Worm (Caenorhabditis elegans) whole organism, L2 larva: Measurements from ENCODE around the gene C14H10.2.

Experiments
- C34F6.9 ChIP-seq: fragments of 150-350 bp; optimal IDR thresholded peaks from 2 replicates; lab custom pipeline; 2014; ENCODE audit warnings: missing biosample characterization, missing genetic modification characterization
- F13H6.1 ChIP-seq: sonication (generic microtip); optimal IDR thresholded peaks from 2 replicates; lab custom pipeline; 2016; ENCODE audit warnings: missing genetic modification characterization, missing compliant biosample characterization
- R02D3.7 ChIP-seq: fragments of 150-350 bp; optimal IDR thresholded peaks from 2 replicates; lab custom pipeline; 2014; ENCODE audit warnings: missing biosample characterization, missing genetic modification characterization
- Y55F3AM.14 ChIP-seq: fragments of 200-800 bp; sonication (Bioruptor generic); optimal IDR thresholded peaks from 2 replicates; lab custom pipeline; 2018; ENCODE audit warnings: mild to moderate bottlenecking, missing genetic modification characterization, missing compliant biosample characterization
- ZK546.5 ChIP-seq: sonication (generic microtip); optimal IDR thresholded peaks from 2 replicates; lab custom pipeline; 2017; ENCODE audit warnings: missing biosample characterization, missing genetic modification characterization
- alr-1 ChIP-seq: fragments of 150-350 bp; optimal IDR thresholded peaks from 2 replicates; lab custom pipeline; 2014; ENCODE audit warnings: missing biosample characterization, missing genetic modification characterization
- aly-2 ChIP-seq: fragments of 150-350 bp; optimal IDR thresholded peaks from 2 replicates; lab custom pipeline; 2014; ENCODE audit warnings: missing biosample characterization, missing genetic modification characterization
- ama-1 ChIP-seq: fragments of 150-350 bp; optimal IDR thresholded peaks from 2 replicates; lab custom pipeline; 2018; ENCODE audit warnings: inconsistent platforms
- blmp-1 ChIP-seq: sonication (generic microtip); optimal IDR thresholded peaks from 2 replicates; lab custom pipeline; 2017; ENCODE audit warnings: missing genetic modification characterization, mild to moderate bottlenecking, missing compliant biosample characterization, antibody characterized with exemption, moderate library complexity; ENCODE audit not compliant: insufficient read depth
- ceh-16 ChIP-seq: fragments of 150-350 bp; optimal IDR thresholded peaks from 2 replicates; lab custom pipeline; 2014; ENCODE audit warnings: missing biosample characterization, missing genetic modification characterization
- ceh-82 ChIP-seq: fragments of 150-350 bp; optimal IDR thresholded peaks from 2 replicates; lab custom pipeline; 2014; ENCODE audit warnings: missing biosample characterization, missing genetic modification characterization
- crh-2 ChIP-seq: sonication (generic microtip); optimal IDR thresholded peaks from 2 replicates; lab custom pipeline; 2017; ENCODE audit warnings: missing biosample characterization, missing genetic modification characterization
- dmd-4 ChIP-seq: sonication (generic microtip); optimal IDR thresholded peaks from 2 replicates; lab custom pipeline; 2017; ENCODE audit warnings: missing biosample characterization, missing genetic modification characterization
- egl-27 ChIP-seq: sonication (generic microtip); optimal IDR thresholded peaks from 3 replicates; lab custom pipeline; 2017; ENCODE audit warnings: missing biosample characterization, missing genetic modification reagents, missing genetic modification characterization
- elt-1 ChIP-seq: fragments of 150-350 bp; optimal IDR thresholded peaks from 2 replicates; lab custom pipeline; 2014; ENCODE audit warnings: missing biosample characterization, missing genetic modification characterization
- fos-1 ChIP-seq: fragments of 150-350 bp; optimal IDR thresholded peaks from 2 replicates; lab custom pipeline; 2014; ENCODE audit warnings: missing biosample characterization, missing genetic modification characterization
- gmeb-1 ChIP-seq: fragments of 150-350 bp; optimal IDR thresholded peaks from 2 replicates; lab custom pipeline; 2014; ENCODE audit warnings: missing biosample characterization, missing genetic modification characterization
- lin-11 ChIP-seq: fragments of 150-350 bp; sonication (generic microtip); optimal IDR thresholded peaks from 2 replicates; lab custom pipeline; 2014; ENCODE audit warnings: missing biosample characterization, missing genetic modification characterization, inconsistent platforms, mixed read lengths
- lin-13 ChIP-seq: fragments of 150-350 bp; optimal IDR thresholded peaks from 2 replicates; lab custom pipeline; 2014; ENCODE audit warnings: missing biosample characterization, missing genetic modification reagents, missing genetic modification characterization
- lin-39 ChIP-seq: fragments of 150-350 bp; optimal IDR thresholded peaks from 2 replicates; lab custom pipeline; 2014; ENCODE audit warnings: missing biosample characterization, missing genetic modification reagents, missing genetic modification characterization
- lsy-2 ChIP-seq, 2 experiments: fragments of 150-350 bp in 1 of 2; sonication (generic microtip) in 1 of 2; optimal IDR thresholded peaks; 2 replicates each; lab custom pipeline; 2014 to 2017; ENCODE audit warnings: missing biosample characterization in 2 of 2, missing genetic modification characterization in 2 of 2
- mab-5 ChIP-seq: fragments of 150-350 bp; optimal IDR thresholded peaks from 2 replicates; lab custom pipeline; 2014; ENCODE audit warnings: missing biosample characterization, missing genetic modification characterization
- mbf-1 ChIP-seq: sonication (generic microtip); optimal IDR thresholded peaks from 2 replicates; lab custom pipeline; 2017; ENCODE audit warnings: missing biosample characterization, missing genetic modification characterization
- mdl-1 ChIP-seq, 2 experiments: fragments of 150-350 bp in 1 of 2; sonication (generic microtip) in 1 of 2; optimal IDR thresholded peaks; 2 replicates each; lab custom pipeline; 2017; ENCODE audit warnings: missing biosample characterization in 2 of 2, missing genetic modification characterization in 2 of 2
- nhr-10 ChIP-seq: sonication (generic microtip); optimal IDR thresholded peaks from 2 replicates; lab custom pipeline; 2017; ENCODE audit warnings: missing biosample characterization, missing genetic modification characterization
- nhr-11 ChIP-seq: fragments of 150-350 bp; optimal IDR thresholded peaks from 2 replicates; lab custom pipeline; 2014; ENCODE audit warnings: missing biosample characterization, missing genetic modification characterization
- nhr-12 ChIP-seq: fragments of 150-350 bp; optimal IDR thresholded peaks from 2 replicates; lab custom pipeline; 2014; ENCODE audit warnings: missing biosample characterization, missing genetic modification characterization
- nhr-129 ChIP-seq: fragments of 150-350 bp; optimal IDR thresholded peaks from 2 replicates; lab custom pipeline; 2014; ENCODE audit warnings: missing biosample characterization, missing genetic modification characterization
- nhr-21 ChIP-seq: fragments of 150-350 bp; optimal IDR thresholded peaks from 2 replicates; lab custom pipeline; 2014; ENCODE audit warnings: missing biosample characterization, missing genetic modification characterization
- nhr-23 ChIP-seq: fragments of 150-350 bp; optimal IDR thresholded peaks from 2 replicates; lab custom pipeline; 2014; ENCODE audit warnings: missing biosample characterization, missing genetic modification reagents, missing genetic modification characterization
- nhr-237 ChIP-seq: fragments of 150-350 bp; optimal IDR thresholded peaks from 2 replicates; lab custom pipeline; 2014; ENCODE audit warnings: missing biosample characterization, missing genetic modification characterization
- nhr-25 ChIP-seq: fragments of 150-350 bp; sonication (generic microtip); optimal IDR thresholded peaks from 3 replicates; lab custom pipeline; 2014; ENCODE audit warnings: missing biosample characterization, missing genetic modification characterization
- nhr-6 ChIP-seq: fragments of 150-350 bp; optimal IDR thresholded peaks from 2 replicates; lab custom pipeline; 2014; ENCODE audit warnings: missing biosample characterization, missing genetic modification characterization
- nhr-77 ChIP-seq: fragments of 150-350 bp; optimal IDR thresholded peaks from 2 replicates; lab custom pipeline; 2014; ENCODE audit warnings: missing biosample characterization, missing genetic modification characterization
- peb-1 ChIP-seq: fragments of 150-350 bp; optimal IDR thresholded peaks from 2 replicates; lab custom pipeline; 2014; ENCODE audit warnings: missing biosample characterization, missing genetic modification characterization
- sem-4 ChIP-seq: fragments of 150-350 bp; optimal IDR thresholded peaks from 2 replicates; lab custom pipeline; 2014; ENCODE audit warnings: missing biosample characterization, missing genetic modification reagents, missing genetic modification characterization
- skn-1 ChIP-seq: sonication (generic microtip); optimal IDR thresholded peaks from 2 replicates; lab custom pipeline; 2017; ENCODE audit warnings: missing biosample characterization, missing genetic modification characterization
- sma-3 ChIP-seq: sonication (generic microtip); optimal IDR thresholded peaks from 2 replicates; lab custom pipeline; 2016; ENCODE audit warnings: missing genetic modification reagents, missing genetic modification characterization, missing compliant biosample characterization
- sma-9 ChIP-seq, 2 experiments: fragments of 150-350 bp in 1 of 2; sonication (generic microtip) in 1 of 2; optimal IDR thresholded peaks; 2 replicates each; lab custom pipeline; 2014 to 2016; ENCODE audit warnings: missing genetic modification characterization in 2 of 2, mild to moderate bottlenecking in 1 of 2, missing biosample characterization in 1 of 2, missing compliant biosample characterization in 1 of 2, missing genetic modification reagents in 1 of 2, moderate library complexity in 1 of 2
- snpc-4 ChIP-seq: fragments of 150-350 bp; optimal IDR thresholded peaks from 2 replicates; lab custom pipeline; 2014; ENCODE audit warnings: missing biosample characterization, missing genetic modification characterization
- unc-39 ChIP-seq: fragments of 150-350 bp; optimal IDR thresholded peaks from 2 replicates; lab custom pipeline; 2014; ENCODE audit warnings: missing biosample characterization, missing genetic modification characterization
- unc-55 ChIP-seq: fragments of 150-350 bp; sonication (generic microtip); optimal IDR thresholded peaks from 3 replicates; lab custom pipeline; 2014; ENCODE audit warnings: missing biosample characterization, missing genetic modification reagents, missing genetic modification characterization
- unc-62 ChIP-seq: fragments of 150-350 bp; optimal IDR thresholded peaks from 2 replicates; lab custom pipeline; 2014; ENCODE audit warnings: missing biosample characterization, missing genetic modification reagents, missing genetic modification characterization
- zag-1 ChIP-seq: fragments of 150-350 bp; optimal IDR thresholded peaks from 2 replicates; lab custom pipeline; 2014; ENCODE audit warnings: missing biosample characterization, missing genetic modification characterization
- ztf-1 ChIP-seq: fragments of 200-800 bp; sonication (Bioruptor generic); conservative IDR thresholded peaks from 2 replicates; pipeline ENCODE4 v1.3.6; 2022; ENCODE audit warnings: missing genetic modification characterization, missing compliant biosample characterization
- ztf-11 ChIP-seq: sonication (generic microtip); optimal IDR thresholded peaks from 2 replicates; lab custom pipeline; 2017; ENCODE audit warnings: missing biosample characterization, missing genetic modification characterization
- ztf-4 ChIP-seq: fragments of 150-350 bp; optimal IDR thresholded peaks from 2 replicates; lab custom pipeline; 2014; ENCODE audit warnings: missing biosample characterization, missing genetic modification characterization

Gene C14H10.2

DNA sequence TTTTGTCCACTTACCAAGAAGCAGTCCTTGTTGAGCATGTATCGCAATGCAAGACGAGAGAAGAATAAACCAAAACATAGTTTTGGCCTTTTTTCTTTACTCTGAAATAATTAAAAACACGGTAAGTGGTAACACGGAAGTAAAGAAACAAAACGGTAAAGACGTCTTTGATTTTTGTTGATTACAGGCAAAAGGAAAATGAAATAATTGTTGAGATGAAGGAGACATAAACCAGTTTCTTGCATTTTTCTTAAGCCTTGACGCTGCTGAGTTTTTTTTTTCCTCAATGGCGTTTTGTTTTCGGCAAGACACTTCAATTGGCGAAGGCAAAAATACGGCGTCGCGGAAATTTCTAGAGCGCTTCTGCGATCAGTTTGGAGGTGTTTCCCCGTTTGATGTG is 15.8 kb downstream of the C14H10.2 start, which contains the start of gene zipt-13:
Gene zipt-13, minus strand, starts transcription at position 101 of the 400 bp plus-strand sequence.
- TF ChIP-seq Y55F3AM.14 (GFP tag; lab: Kevin White, UChicago), result no peak
- TF ChIP-seq nhr-6, result no peak
- TF ChIP-seq lin-39 (tag; lab: Kevin White, UChicago), result no peak
- TF ChIP-seq mdl-1 (tag; optimal IDR thresholded peaks at IDR 0.05; lab: Kevin White, UChicago), result no peak
- no peak for TF ChIP-seq nhr-23 (tag; lab: Kevin White, UChicago)
- no peak for TF ChIP-seq ZK546.5
- no peak for TF ChIP-seq nhr-129 (tag; lab: Kevin White, UChicago)
- TF ChIP-seq ama-1, result no peak
- no peak for TF ChIP-seq nhr-10
- peak; percentile 27 for TF ChIP-seq sem-4 (tag; lab: Kevin White, UChicago)
- peak; percentile 24 for TF ChIP-seq nhr-25 (tag; lab: Kevin White, UChicago)

DNA sequence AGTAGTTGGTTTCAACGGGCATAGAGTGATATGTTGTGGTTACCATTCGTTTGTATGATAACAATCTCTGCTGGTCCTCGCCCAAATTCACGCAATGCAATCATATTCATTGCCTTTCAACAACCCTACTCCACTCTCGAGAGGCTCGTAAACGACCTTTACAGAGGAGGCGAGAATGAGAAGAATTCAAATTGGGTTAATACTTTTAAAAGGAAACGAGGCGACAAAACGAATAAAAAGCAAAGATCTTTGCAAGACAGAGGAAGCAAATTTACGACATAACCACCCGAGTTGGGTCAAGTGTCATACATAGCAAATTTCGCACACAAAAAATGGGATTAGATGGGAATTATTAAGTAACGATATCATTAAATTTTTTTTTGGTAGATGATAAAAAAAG is 20.3 kb downstream of the C14H10.2 start:
- no peak for TF ChIP-seq C34F6.9
- no peak for TF ChIP-seq nhr-237 (tag; lab: Kevin White, UChicago)
- TF ChIP-seq skn-1 (tag; lab: Kevin White, UChicago), result no peak
- TF ChIP-seq nhr-23 (tag; lab: Kevin White, UChicago), result no peak
- no peak for TF ChIP-seq unc-55 (GFP tag; lab: Kevin White, UChicago)
- TF ChIP-seq snpc-4, result no peak
- TF ChIP-seq ztf-4, result no peak
- TF ChIP-seq aly-2 (tag; lab: Kevin White, UChicago), result no peak
- no peak for TF ChIP-seq lsy-2 (tag; optimal IDR thresholded peaks at IDR 0.05; lab: Kevin White, UChicago)
- no peak for TF ChIP-seq blmp-1
- no peak for TF ChIP-seq lin-11
- no peak for TF ChIP-seq ztf-11 (tag; lab: Kevin White, UChicago)
- no peak for TF ChIP-seq alr-1 (tag; lab: Kevin White, UChicago)
- TF ChIP-seq Y55F3AM.14 (GFP tag; lab: Kevin White, UChicago), result no peak
- no peak for TF ChIP-seq elt-1 (tag; lab: Kevin White, UChicago)
- TF ChIP-seq nhr-21 (tag; lab: Kevin White, UChicago), result no peak
- no peak for TF ChIP-seq nhr-12 (tag; lab: Kevin White, UChicago)
- no peak for TF ChIP-seq nhr-77 (tag; lab: Kevin White, UChicago)
- no peak for TF ChIP-seq dmd-4 (tag; lab: Kevin White, UChicago)

DNA sequence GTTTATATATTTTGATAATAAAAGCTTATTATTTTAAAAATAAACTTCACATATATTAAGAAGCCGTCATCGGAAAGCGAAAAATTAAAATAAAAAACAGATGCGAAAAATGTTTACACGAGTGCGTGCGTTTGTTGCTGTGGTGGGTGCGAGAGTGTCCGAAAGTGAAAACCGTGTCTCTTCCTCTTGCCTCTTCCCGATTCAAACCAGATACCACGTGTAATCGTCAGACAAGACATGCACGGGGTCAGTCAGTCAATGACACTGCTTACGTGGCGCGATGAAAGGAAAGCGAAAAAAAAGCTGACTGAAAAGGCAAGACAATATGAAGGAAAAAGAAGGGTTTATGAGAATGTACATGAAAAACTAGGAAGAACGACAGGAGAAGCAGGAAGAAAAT is 21.8 kb downstream of the C14H10.2 start:
- TF ChIP-seq peb-1 (tag; lab: Kevin White, UChicago) (no peak), lin-13 (GFP tag; lab: Kevin White, UChicago) (no peak), snpc-4 (no peak), lsy-2 (tag; optimal IDR thresholded peaks at IDR 0.05; lab: Kevin White, UChicago) (no peak), nhr-237 (tag; lab: Kevin White, UChicago) (no peak), nhr-12 (tag; lab: Kevin White, UChicago) (no peak), ztf-4 (no peak), mbf-1 (tag; lab: Kevin White, UChicago) (no peak), nhr-11 (tag; lab: Kevin White, UChicago) (no peak), nhr-21 (tag; lab: Kevin White, UChicago) (no peak), aly-2 (tag; lab: Kevin White, UChicago) (no peak), fos-1 (tag; lab: Kevin White, UChicago) (peak; percentile 10), ama-1 (no peak), nhr-6 (no peak), lin-39 (tag; lab: Kevin White, UChicago) (no peak), egl-27 (tag; lab: Kevin White, UChicago) (no peak), ceh-82 (tag; lab: Kevin White, UChicago) (no peak), Y55F3AM.14 (GFP tag; lab: Kevin White, UChicago) (no peak), nhr-77 (tag; lab: Kevin White, UChicago) (no peak), elt-1 (tag; lab: Kevin White, UChicago) (no peak), ceh-16 (tag; lab: Kevin White, UChicago) (no peak), ZK546.5 (no peak), mdl-1 (tag; optimal IDR thresholded peaks at IDR 0.05; lab: Kevin White, UChicago) (peak in 1 of 2 experiments; percentile 14), nhr-129 (tag; lab: Kevin White, UChicago) (peak; percentile 40), alr-1 (tag; lab: Kevin White, UChicago) (no peak), zag-1 (tag; lab: Kevin White, UChicago) (no peak), F13H6.1 (no peak), gmeb-1 (tag; lab: Kevin White, UChicago) (no peak), sem-4 (tag; lab: Kevin White, UChicago) (no peak), nhr-10 (no peak), R02D3.7 (no peak), lin-11 (no peak), unc-55 (GFP tag; lab: Kevin White, UChicago) (peak; percentile 1), sma-9 (GFP tag; optimal IDR thresholded peaks at IDR 0.05; lab: Kevin White, UChicago) (no peak), sma-9 (tag; optimal IDR thresholded peaks at IDR 0.05; lab: Kevin White, UChicago) (no peak), blmp-1 (peak; percentile 93), crh-2 (tag; lab: Kevin White, UChicago) (peak; percentile 59), unc-62 (GFP tag; lab: Kevin White, UChicago) (no peak), ztf-11 (tag; lab: Kevin White, UChicago) (no peak), sma-3 (no peak), unc-39 (tag; lab: Kevin White, UChicago) (no peak), mab-5 (tag; lab: Kevin White, UChicago) (no peak), ztf-1 (GFP tag; lab: Robert Waterston, UW) (no peak)
